Fruit fly (Drosophila melanogaster) whole organism, wandering third instar larva: ENCODE results near the gene niki.

Experiments used
- Abd-B ChIP-seq: fragments of >200 bp; optimal IDR thresholded peaks from 2 replicates; lab custom pipeline; 2017; ENCODE audit warnings: missing biosample characterization, missing genetic modification characterization
- CG9705 ChIP-seq: fragments of 200-800 bp; sonication (Bioruptor generic); optimal IDR thresholded peaks from 2 replicates; lab custom pipeline; 2018; ENCODE audit warnings: missing biosample characterization, mild to moderate bottlenecking, missing genetic modification characterization
- Dfd ChIP-seq: fragments of >200 bp; optimal IDR thresholded peaks from 2 replicates; lab custom pipeline; 2017; ENCODE audit warnings: missing biosample characterization, missing genetic modification characterization
- Dif ChIP-seq: fragments of 200-275, 200-300 bp; sonication (Bioruptor generic); optimal IDR thresholded peaks from 2 replicates; lab custom pipeline; 2018; ENCODE audit warnings: missing biosample characterization, missing genetic modification characterization; ENCODE audit not compliant: partially characterized antibody
- GATAd ChIP-seq: sonication (Bioruptor generic); optimal IDR thresholded peaks from 2 replicates; lab custom pipeline; 2016; ENCODE audit warnings: missing biosample characterization, missing genetic modification characterization
- HLH106 ChIP-seq: fragments of 200-800 bp; optimal IDR thresholded peaks from 3 replicates; lab custom pipeline; 2019; ENCODE audit warnings: missing biosample characterization, mild to moderate bottlenecking, missing genetic modification characterization, moderate library complexity
- Hnf4 ChIP-seq: fragments of 200-800 bp; sonication (Bioruptor generic); optimal IDR thresholded peaks from 2 replicates; lab custom pipeline; 2016; ENCODE audit warnings: missing biosample characterization, mild to moderate bottlenecking, missing genetic modification characterization
- Hr78 ChIP-seq: fragments of >200 bp; optimal IDR thresholded peaks from 2 replicates; lab custom pipeline; 2017; ENCODE audit warnings: missing biosample characterization, missing genetic modification characterization
- Jra ChIP-seq: sonication (Bioruptor generic); optimal IDR thresholded peaks from 2 replicates; lab custom pipeline; 2016; ENCODE audit warnings: missing biosample characterization, missing genetic modification characterization
- Mio ChIP-seq: sonication (Bioruptor generic); optimal IDR thresholded peaks from 2 replicates; lab custom pipeline; 2016; ENCODE audit warnings: missing biosample characterization, missing genetic modification characterization
- Myc ChIP-seq: fragments of >200 bp; optimal IDR thresholded peaks from 2 replicates; lab custom pipeline; 2017
- N ChIP-seq: fragments of >200 bp; optimal IDR thresholded peaks from 2 replicates; lab custom pipeline; 2018; ENCODE audit warnings: missing biosample characterization, missing external identifiers, missing genetic modification characterization
- OdsH ChIP-seq: fragments of 200-800 bp; sonication (Bioruptor generic); optimal IDR thresholded peaks from 2 replicates; lab custom pipeline; 2016; ENCODE audit warnings: missing biosample characterization, mild to moderate bottlenecking, missing genetic modification characterization
- Rel ChIP-seq, 2 experiments: fragments of 200-800 bp; sonication (Bioruptor generic) in 1 of 2; optimal IDR thresholded peaks; 2 replicates in 1 of 2; 3 replicates in 1 of 2; lab custom pipeline; 2016 to 2019; ENCODE audit warnings: mild to moderate bottlenecking in 2 of 2, missing biosample characterization in 2 of 2, missing genetic modification characterization in 2 of 2, moderate library complexity in 1 of 2
- Vsx2 ChIP-seq: fragments of 200-300, 225-300 bp; sonication (Bioruptor generic); optimal IDR thresholded peaks from 2 replicates; lab custom pipeline; 2018; ENCODE audit warnings: missing biosample characterization, missing genetic modification characterization; ENCODE audit not compliant: partially characterized antibody
- br ChIP-seq: fragments of 200-800 bp; sonication (Bioruptor generic); optimal IDR thresholded peaks from 2 replicates; lab custom pipeline; 2016; ENCODE audit warnings: missing biosample characterization, missing genetic modification characterization
- brk ChIP-seq: fragments of 200-800 bp; sonication (Bioruptor generic); optimal IDR thresholded peaks from 2 replicates; lab custom pipeline; 2016; ENCODE audit warnings: missing biosample characterization, mild to moderate bottlenecking, missing genetic modification characterization
- dmrt93B ChIP-seq: fragments of 200-800 bp; sonication (Bioruptor generic); optimal IDR thresholded peaks from 2 replicates; lab custom pipeline; 2018; ENCODE audit warnings: missing biosample characterization, mild to moderate bottlenecking, missing genetic modification characterization
- dsf ChIP-seq: sonication (Bioruptor generic); optimal IDR thresholded peaks from 2 replicates; lab custom pipeline; 2016; ENCODE audit warnings: missing biosample characterization, missing genetic modification characterization, borderline replicate concordance
- ey ChIP-seq: fragments of 200-800 bp; sonication (Bioruptor generic); optimal IDR thresholded peaks from 2 replicates; lab custom pipeline; 2016; ENCODE audit warnings: missing biosample characterization, missing genetic modification characterization
- fru ChIP-seq: fragments of 200-800 bp; sonication (Bioruptor generic); optimal IDR thresholded peaks from 3 replicates; lab custom pipeline; 2016; ENCODE audit warnings: missing biosample characterization, mild to moderate bottlenecking, missing genetic modification characterization
- h ChIP-seq: fragments of 200-800 bp; sonication (Bioruptor generic); optimal IDR thresholded peaks from 3 replicates; lab custom pipeline; 2016; ENCODE audit warnings: missing biosample characterization, mild to moderate bottlenecking, missing genetic modification characterization
- lola ChIP-seq: fragments of >200 bp; optimal IDR thresholded peaks from 2 replicates; lab custom pipeline; 2017; ENCODE audit warnings: missing biosample characterization, missing genetic modification characterization
- pan ChIP-seq: fragments of >200 bp; optimal IDR thresholded peaks from 2 replicates; lab custom pipeline; 2017
- psq ChIP-seq: fragments of 200-800 bp; sonication (Bioruptor generic); optimal IDR thresholded peaks from 3 replicates; lab custom pipeline; 2017; ENCODE audit warnings: missing biosample characterization, mild to moderate bottlenecking, missing genetic modification characterization, moderate library complexity
- usp ChIP-seq: fragments of >200 bp; optimal IDR thresholded peaks from 2 replicates; lab custom pipeline; 2017; ENCODE audit warnings: missing biosample characterization, missing genetic modification characterization
- woc ChIP-seq: sonication (Bioruptor generic); optimal IDR thresholded peaks from 2 replicates; lab custom pipeline; 2016; ENCODE audit warnings: missing biosample characterization, mild to moderate bottlenecking, missing genetic modification characterization

The niki gene

dm6 chr3R:24864719-24865400 is 39.4 kb upstream of the niki start, which contains the start of the genes Srg1 and Elal:
TSS of gene Srg1 (minus strand) at chr3R:24864732.
TSS of gene Elal (plus strand) at chr3R:24865350.
- TF ChIP-seq Rel (GFP tag; optimal IDR thresholded peaks at IDR 0.05; lab: Kevin White, UChicago) (no peak), Rel (tag; optimal IDR thresholded peaks at IDR 0.05; lab: Kevin White, UChicago) (peak; percentile 73), pan (no peak)

dm6 chr3R:24863894-24864293 is 38.4 kb upstream of the niki start:
- TF ChIP-seq Abd-B (GFP tag; lab: Kevin White, UChicago) (no peak), Rel (GFP tag; optimal IDR thresholded peaks at IDR 0.05; lab: Kevin White, UChicago) (no peak), Rel (tag; optimal IDR thresholded peaks at IDR 0.05; lab: Kevin White, UChicago) (peak; percentile 96)

- TF ChIP-seq Rel (GFP tag; optimal IDR thresholded peaks at IDR 0.05; lab: Kevin White, UChicago): no peak
- TF ChIP-seq Rel (tag; optimal IDR thresholded peaks at IDR 0.05; lab: Kevin White, UChicago): peak; percentile 93
- no peak for TF ChIP-seq lola
Observed at dm6 chr3R:24862574-24863089, 37.2 kb upstream of the niki start, which contains the start of gene CG7016. TSS of gene CG7016 (plus strand) at chr3R:24862931.

dm6 chr3R:24862065-24862464 is 36.6 kb upstream of the niki start, which contains the start of gene CG13640:
TSS of gene CG13640 (minus strand) at chr3R:24862165.
- TF ChIP-seq Vsx2 (GFP tag; lab: Kevin White, UChicago) (no peak), dmrt93B (GFP tag; lab: Kevin White, UChicago) (no peak), Rel (GFP tag; optimal IDR thresholded peaks at IDR 0.05; lab: Kevin White, UChicago) (no peak), Rel (tag; optimal IDR thresholded peaks at IDR 0.05; lab: Kevin White, UChicago) (no peak), Myc (lab: Kevin White, UChicago) (no peak), h (GFP tag; lab: Kevin White, UChicago) (no peak), Hr78 (GFP tag; lab: Kevin White, UChicago) (no peak), br (no peak), usp (no peak), Mio (GFP tag; lab: Kevin White, UChicago) (no peak), ey (GFP tag; lab: Kevin White, UChicago) (no peak)

dm6 chr3R:24860316-24860826 is 34.9 kb upstream of the niki start, which contains the start of gene CG13639:
TSS of gene CG13639 (minus strand) at chr3R:24860366.
- TF ChIP-seq Dif (no peak), h (GFP tag; lab: Kevin White, UChicago) (peak; percentile 11)

- no peak for TF ChIP-seq OdsH (GFP tag; lab: Kevin White, UChicago)
- TF ChIP-seq N (GFP tag; lab: Kevin White, UChicago): no peak
- no peak for TF ChIP-seq Rel (GFP tag; optimal IDR thresholded peaks at IDR 0.05; lab: Kevin White, UChicago)
- TF ChIP-seq Rel (tag; optimal IDR thresholded peaks at IDR 0.05; lab: Kevin White, UChicago): no peak
- no peak for TF ChIP-seq Abd-B (GFP tag; lab: Kevin White, UChicago)
- no peak for TF ChIP-seq Hr78 (GFP tag; lab: Kevin White, UChicago)
- no peak for TF ChIP-seq woc
- TF ChIP-seq HLH106 (tag; lab: Kevin White, UChicago): no peak
- no peak for TF ChIP-seq CG9705
- no peak for TF ChIP-seq GATAd (GFP tag; lab: Kevin White, UChicago)
- TF ChIP-seq fru: no peak
- TF ChIP-seq Dfd (GFP tag; lab: Kevin White, UChicago): no peak
- TF ChIP-seq Hnf4 (GFP tag; lab: Kevin White, UChicago): no peak
- no peak for TF ChIP-seq dsf (GFP tag; lab: Kevin White, UChicago)
- no peak for TF ChIP-seq usp
- TF ChIP-seq Dif: no peak
Observed at dm6 chr3R:24859701-24860100, 34.3 kb upstream of the niki start, which contains the start of gene ppk22. TSS of gene ppk22 (minus strand) at chr3R:24859801.

dm6 chr3R:24857459-24857858 is 32.0 kb upstream of the niki start, which contains the start of gene CAH4:
TSS of gene CAH4 (minus strand) at chr3R:24857559.
- TF ChIP-seq Dif: no peak
- no peak for TF ChIP-seq brk
- TF ChIP-seq Jra (GFP tag; lab: Kevin White, UChicago): no peak
- no peak for TF ChIP-seq psq (GFP tag; lab: Kevin White, UChicago)
